Fruit fly (Drosophila melanogaster) whole organism, embryonic: ENCODE results near the gene tomb.
A peak's percentile ranks its signal among the peaks of the same experiment; 100 is the strongest.

Source experiments
- ATbp ChIP-seq: fragments of 200-800 bp; sonication (Bioruptor generic); optimal IDR thresholded peaks from 2 replicates; lab custom pipeline; 2017; ENCODE audit warnings: missing biosample characterization, mild to moderate bottlenecking, missing genetic modification characterization, missing genetic modification reagents
- Ada2b ChIP-seq: fragments of 200-800 bp; sonication (Bioruptor generic); IDR thresholded peaks from 2 replicates; pipeline ENCODE4 v1.3.6; 2022; ENCODE audit warnings: missing biosample characterization, missing genetic modification characterization
- Adf1 ChIP-seq: fragments of 200-800 bp; sonication (Bioruptor generic); IDR thresholded peaks from 2 replicates; pipeline ENCODE4 v1.3.6; 2022; ENCODE audit warnings: missing biosample characterization, missing genetic modification characterization
- Bgb ChIP-seq: fragments of 200-800 bp; sonication (Bioruptor generic); IDR thresholded peaks from 2 replicates; pipeline ENCODE4 v1.3.6; 2022; ENCODE audit warnings: missing biosample characterization, missing genetic modification characterization; ENCODE audit not compliant: partially characterized antibody
- CG11723 ChIP-seq: fragments of 200-800 bp; sonication (Bioruptor generic); optimal IDR thresholded peaks from 2 replicates; lab custom pipeline; 2017; ENCODE audit warnings: missing biosample characterization, mild to moderate bottlenecking, missing genetic modification characterization
- CG12942 ChIP-seq: fragments of 200-800 bp; sonication (Bioruptor generic); optimal IDR thresholded peaks from 3 replicates; lab custom pipeline; 2016; ENCODE audit warnings: missing biosample characterization, missing genetic modification characterization
- CG17359 ChIP-seq: fragments of 200-800 bp; sonication (Bioruptor generic); optimal IDR thresholded peaks from 3 replicates; lab custom pipeline; 2018; ENCODE audit warnings: missing biosample characterization, mild to moderate bottlenecking, missing genetic modification characterization, moderate library complexity
- CG17385 ChIP-seq: fragments of 200-800 bp; sonication (Bioruptor generic); optimal IDR thresholded peaks from 3 replicates; lab custom pipeline; 2018; ENCODE audit warnings: missing biosample characterization, mild to moderate bottlenecking, missing genetic modification characterization
- CG17568 ChIP-seq: fragments of 200-800 bp; sonication (Bioruptor generic); optimal IDR thresholded peaks from 2 replicates; lab custom pipeline; 2018; ENCODE audit warnings: missing biosample characterization, mild to moderate bottlenecking, missing genetic modification characterization, moderate library complexity
- CG2116 ChIP-seq: fragments of 200-800 bp; sonication (Bioruptor generic); optimal IDR thresholded peaks from 3 replicates; lab custom pipeline; 2018; ENCODE audit warnings: missing biosample characterization, mild to moderate bottlenecking, missing genetic modification characterization
- CG30403 ChIP-seq: fragments of 200-800 bp; sonication (Bioruptor generic); optimal IDR thresholded peaks from 3 replicates; lab custom pipeline; 2016; ENCODE audit warnings: missing biosample characterization, missing genetic modification characterization
- CG3726 ChIP-seq: fragments of 200-800 bp; sonication (Bioruptor generic); IDR thresholded peaks from 3 replicates; pipeline ENCODE4, ENCODE4 v1.3.6; 2022; ENCODE audit warnings: missing biosample characterization, missing genetic modification characterization
- CG4617 ChIP-seq: fragments of 200-800 bp; sonication (Bioruptor generic); optimal IDR thresholded peaks from 3 replicates; lab custom pipeline; 2016; ENCODE audit warnings: missing biosample characterization, missing genetic modification characterization, borderline replicate concordance
- CG7372 ChIP-seq: fragments of 200-800 bp; sonication (Bioruptor generic); IDR thresholded peaks from 2 replicates; pipeline ENCODE4 v1.3.6; 2022; ENCODE audit warnings: missing biosample characterization, missing genetic modification characterization
- CG8388 ChIP-seq: fragments of 200-800 bp; sonication (Bioruptor generic); optimal IDR thresholded peaks from 2 replicates; lab custom pipeline; 2019; ENCODE audit warnings: missing biosample characterization, mild to moderate bottlenecking, missing genetic modification characterization, moderate library complexity
- D19B ChIP-seq: fragments of 200-800 bp; sonication (Bioruptor generic); optimal IDR thresholded peaks from 2 replicates; lab custom pipeline; 2017; ENCODE audit warnings: missing biosample characterization, mild to moderate bottlenecking, missing genetic modification characterization
- Drgx ChIP-seq: fragments of 200-800 bp; sonication (Bioruptor generic); IDR thresholded peaks from 2 replicates; pipeline ENCODE4 v1.3.6; 2022; ENCODE audit warnings: missing biosample characterization, missing genetic modification characterization
- E2f1 ChIP-seq: fragments of 200-800 bp; sonication (Bioruptor generic); IDR thresholded peaks from 2 replicates; pipeline ENCODE4 v1.3.6; 2022; ENCODE audit warnings: missing biosample characterization, missing genetic modification characterization
- HLH54F ChIP-seq: fragments of 200-800 bp; sonication (Bioruptor generic); optimal IDR thresholded peaks from 3 replicates; lab custom pipeline; 2016; ENCODE audit warnings: missing biosample characterization, missing genetic modification characterization
- Myb ChIP-seq: fragments of 200-800 bp; sonication (Bioruptor generic); optimal IDR thresholded peaks from 2 replicates; lab custom pipeline; 2016; ENCODE audit warnings: missing biosample characterization, missing genetic modification characterization
- NFAT ChIP-seq: fragments of 200-800 bp; sonication (Bioruptor generic); IDR thresholded peaks from 2 replicates; pipeline ENCODE4 v1.3.6; 2022; ENCODE audit warnings: missing biosample characterization, missing genetic modification characterization
- NfI ChIP-seq: fragments of 200-800 bp; sonication (Bioruptor generic); optimal IDR thresholded peaks from 3 replicates; lab custom pipeline; 2018; ENCODE audit warnings: missing biosample characterization, mild to moderate bottlenecking, missing genetic modification characterization, moderate library complexity
- Optix ChIP-seq: fragments of 200-800 bp; sonication (Bioruptor generic); IDR thresholded peaks from 3 replicates; pipeline ENCODE4 v1.3.6; 2022; ENCODE audit warnings: missing biosample characterization, missing genetic modification characterization
- Side ChIP-seq: fragments of 200-800 bp; sonication (Bioruptor generic); optimal IDR thresholded peaks from 2 replicates; lab custom pipeline; 2016; ENCODE audit warnings: missing biosample characterization, missing genetic modification characterization
- Sox102F ChIP-seq: fragments of 200-800 bp; sonication (Bioruptor generic); optimal IDR thresholded peaks from 2 replicates; lab custom pipeline; 2018; ENCODE audit warnings: missing biosample characterization, mild to moderate bottlenecking, missing genetic modification characterization, moderate library complexity
- Tbp ChIP-seq: fragments of >200 bp; optimal IDR thresholded peaks from 2 replicates; lab custom pipeline; 2018; ENCODE audit warnings: missing biosample characterization, missing genetic modification characterization
- Trl ChIP-seq, 3 experiments: fragments of >200 bp in 2 of 3; fragments of 200-800 bp in 1 of 3; sonication (Bioruptor generic) in 1 of 3; optimal IDR thresholded peaks; 2 replicates in 1 of 3; 3 replicates in 2 of 3; lab custom pipeline; 2016 to 2017; ENCODE audit warnings: missing biosample characterization in 1 of 3, missing genetic modification characterization in 1 of 3
- Usf ChIP-seq: fragments of 200-800 bp; sonication (Bioruptor generic); optimal IDR thresholded peaks from 2 replicates; lab custom pipeline; 2017; ENCODE audit warnings: missing genotype, missing biosample characterization, missing genetic modification characterization
- ash1 ChIP-seq: fragments of 200-800 bp; sonication (Bioruptor generic); optimal IDR thresholded peaks from 2 replicates; lab custom pipeline; 2018; ENCODE audit warnings: missing biosample characterization, mild to moderate bottlenecking, missing genetic modification characterization
- ato ChIP-seq: fragments of 200-800 bp; sonication (Bioruptor generic); IDR thresholded peaks from 2 replicates; pipeline ENCODE4 v1.3.6; 2022; ENCODE audit warnings: missing biosample characterization, missing genetic modification characterization; ENCODE audit not compliant: partially characterized antibody
- bcd ChIP-seq: fragments of 200-800 bp; sonication (Bioruptor generic); optimal IDR thresholded peaks from 2 replicates; lab custom pipeline; 2017; ENCODE audit warnings: missing biosample characterization, mild to moderate bottlenecking, missing genetic modification characterization
- bsh ChIP-seq, 2 experiments: fragments of 200-800 bp; sonication (Bioruptor generic); optimal IDR thresholded peaks; 2 replicates each; lab custom pipeline; 2017 to 2018; ENCODE audit warnings: mild to moderate bottlenecking in 2 of 2, missing biosample characterization in 2 of 2, missing genetic modification characterization in 2 of 2, moderate library complexity in 1 of 2
- cad ChIP-seq: fragments of >200 bp; optimal IDR thresholded peaks from 2 replicates; lab custom pipeline; 2017; ENCODE audit warnings: missing biosample characterization, missing genetic modification characterization
- caup ChIP-seq: fragments of 200-800 bp; sonication (Bioruptor generic); optimal IDR thresholded peaks from 3 replicates; lab custom pipeline; 2017; ENCODE audit warnings: missing biosample characterization, mild to moderate bottlenecking, missing genetic modification characterization, moderate library complexity; ENCODE audit not compliant: severe bottlenecking
- chm ChIP-seq: fragments of 200-800 bp; sonication (Bioruptor generic); IDR thresholded peaks from 2 replicates; pipeline ENCODE4 v1.3.6; 2022; ENCODE audit warnings: missing biosample characterization, missing genetic modification characterization
- da ChIP-seq: fragments of 200-800 bp; sonication (Bioruptor generic); optimal IDR thresholded peaks from 2 replicates; lab custom pipeline; 2016; ENCODE audit warnings: missing biosample characterization, missing genetic modification characterization
- gfzf ChIP-seq: fragments of 200-800 bp; sonication (Bioruptor generic); optimal IDR thresholded peaks from 2 replicates; lab custom pipeline; 2016; ENCODE audit warnings: missing biosample characterization, mild to moderate bottlenecking, missing genetic modification characterization, moderate library complexity
- org-1 ChIP-seq: fragments of 200-800 bp; sonication (Bioruptor generic); optimal IDR thresholded peaks from 2 replicates; lab custom pipeline; 2017; ENCODE audit warnings: missing biosample characterization, missing genetic modification characterization
- pros ChIP-seq: fragments of 200-800 bp; sonication (Bioruptor generic); optimal IDR thresholded peaks from 3 replicates; lab custom pipeline; 2019; ENCODE audit warnings: missing biosample characterization, mild to moderate bottlenecking, missing genetic modification characterization, moderate library complexity
- seq ChIP-seq: fragments of 200-800 bp; sonication (Bioruptor generic); IDR thresholded peaks from 2 replicates; pipeline ENCODE4 v1.3.6; 2022; ENCODE audit warnings: missing biosample characterization, missing genetic modification characterization
- sima ChIP-seq: fragments of 200-800 bp; sonication (Bioruptor generic); optimal IDR thresholded peaks from 2 replicates; lab custom pipeline; 2016; ENCODE audit warnings: missing biosample characterization, missing genetic modification characterization
- sna ChIP-seq: fragments of 200-800 bp; sonication (Bioruptor generic); IDR thresholded peaks from 2 replicates; pipeline ENCODE4 v1.3.6; 2022; ENCODE audit warnings: missing biosample characterization, missing genetic modification characterization; ENCODE audit not compliant: partially characterized antibody
- sqz ChIP-seq: fragments of 200-800 bp; sonication (Bioruptor generic); optimal IDR thresholded peaks from 3 replicates; lab custom pipeline; 2018; ENCODE audit warnings: missing biosample characterization, mild to moderate bottlenecking, missing genetic modification characterization
- tap ChIP-seq: fragments of 200-800 bp; optimal IDR thresholded peaks from 3 replicates; lab custom pipeline; 2019; ENCODE audit warnings: missing biosample characterization, mild to moderate bottlenecking, missing genetic modification characterization, moderate library complexity
- tll ChIP-seq, 2 experiments: fragments of 200-800 bp in 1 of 2; fragments of >200 bp in 1 of 2; sonication (Bioruptor generic) in 1 of 2; optimal IDR thresholded peaks; 2 replicates each; lab custom pipeline; 2017 to 2019; ENCODE audit warnings: missing biosample characterization in 2 of 2, missing genetic modification characterization in 2 of 2, mild to moderate bottlenecking in 1 of 2, moderate library complexity in 1 of 2
- tx ChIP-seq: fragments of 200-800 bp; sonication (Bioruptor generic); optimal IDR thresholded peaks from 2 replicates; lab custom pipeline; 2016; ENCODE audit warnings: missing biosample characterization, missing genetic modification characterization

tomb gene

dm6 chr2L:5547288-5547777 lies 10.8 kb upstream of the tomb start (continued):
- TF ChIP-seq Sox102F (GFP tag; lab: Kevin White, UChicago) (no peak), ato (GFP tag; lab: Robert Waterston, UW) (no peak), Tbp (GFP tag; lab: Kevin White, UChicago) (no peak), CG17568 (GFP tag; lab: Kevin White, UChicago) (no peak), org-1 (GFP tag; lab: Kevin White, UChicago) (no peak), CG17359 (tag; lab: Kevin White, UChicago) (peak; percentile 29), NfI (GFP tag; lab: Kevin White, UChicago) (no peak)

DNA sequence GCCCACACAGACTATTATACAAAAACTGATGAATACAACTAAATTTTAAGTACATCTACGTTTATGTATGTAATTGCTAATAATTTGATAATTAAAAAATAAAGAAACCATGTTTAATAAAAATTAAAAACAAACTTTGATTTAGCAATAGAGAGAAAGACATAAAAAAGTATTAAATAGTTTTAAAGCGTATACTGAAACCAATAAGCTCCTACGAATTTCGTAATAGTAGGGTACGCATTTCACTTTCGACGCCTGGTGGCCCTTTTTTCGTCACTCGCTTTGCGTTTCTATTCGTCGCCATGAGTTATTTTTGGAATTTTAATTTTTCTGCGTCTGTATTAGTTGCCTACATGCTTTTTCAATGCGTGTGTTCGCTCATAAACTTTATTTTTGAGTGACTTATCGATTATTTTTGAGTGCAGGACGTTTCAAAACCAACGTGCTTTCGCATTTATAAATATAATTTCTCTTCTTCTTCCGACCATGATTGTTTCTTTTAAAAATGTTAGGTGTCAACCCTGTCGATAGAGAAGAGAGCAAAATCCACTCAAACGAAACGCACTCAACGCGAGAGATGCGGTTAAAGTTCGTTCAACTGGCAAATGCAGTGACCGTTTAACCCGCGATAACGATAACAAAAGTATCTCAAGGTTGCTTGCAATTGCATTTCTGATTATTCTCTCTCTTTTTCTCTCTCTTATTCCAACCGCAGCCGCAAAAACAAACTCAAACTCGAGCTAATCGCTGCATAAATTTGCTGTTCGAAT lies 10.1 kb upstream of the tomb start, which contains the start of gene Oscillin:
Gene Oscillin, plus strand, starts transcription at position 569 of the 770 bp plus-strand sequence.
- peak; percentile 78 for TF ChIP-seq caup (GFP tag; lab: Kevin White, UChicago)
- peak; percentile 91 for TF ChIP-seq sna (GFP tag; lab: Robert Waterston, UW)
- TF ChIP-seq sima (GFP tag; lab: Kevin White, UChicago): no peak
- peak in 1 of 2 experiments; percentile 93 for TF ChIP-seq bsh (GFP tag; optimal IDR thresholded peaks at IDR 0.05; lab: Kevin White, UChicago)
- TF ChIP-seq ash1: no peak
- TF ChIP-seq Adf1 (GFP tag; lab: Robert Waterston, UW): peak; percentile 16; the same call in 1 of the 2 replicates
- TF ChIP-seq chm: peak; percentile 77; the same call in 1 of the 2 replicates
- peak; percentile 80 for TF ChIP-seq bcd (GFP tag; lab: Kevin White, UChicago)
- no peak for TF ChIP-seq Usf (GFP tag; lab: Kevin White, UChicago)
- peak; percentile 79 for TF ChIP-seq E2f1 (GFP tag; lab: Robert Waterston, UW)
- TF ChIP-seq Ada2b (GFP tag; lab: Robert Waterston, UW): peak; percentile 73
- TF ChIP-seq CG30403 (GFP tag; lab: Kevin White, UChicago): peak; percentile 76
- TF ChIP-seq CG2116: peak; percentile 77
- TF ChIP-seq tap (tag; lab: Kevin White, UChicago): peak; percentile 83
- TF ChIP-seq Optix: no peak
- peak; percentile 36 for TF ChIP-seq pros (GFP tag; lab: Kevin White, UChicago)
- TF ChIP-seq ATbp: no peak
- TF ChIP-seq seq (GFP tag; lab: Robert Waterston, UW): no peak; the same call in none of the 2 replicates
- TF ChIP-seq CG7372 (GFP tag; lab: Robert Waterston, UW): peak; percentile 77
- TF ChIP-seq gfzf: no peak
- no peak for TF ChIP-seq CG4617 (GFP tag; lab: Kevin White, UChicago)
- TF ChIP-seq D19B (GFP tag; lab: Kevin White, UChicago): peak; percentile 72
- peak; percentile 77 for TF ChIP-seq Drgx (GFP tag; lab: Robert Waterston, UW)
- peak; percentile 66 for TF ChIP-seq NfI (GFP tag; lab: Kevin White, UChicago)
- TF ChIP-seq NFAT: peak; percentile 49; the same call in 1 of the 2 replicates
- peak; percentile 61 for TF ChIP-seq CG11723
- peak; percentile 89 for TF ChIP-seq CG8388 (GFP tag; lab: Kevin White, UChicago)
- no peak for TF ChIP-seq CG12942
- no peak for TF ChIP-seq Myb (GFP tag; lab: Kevin White, UChicago)
- peak; percentile 64; the same call in 1 of the 2 replicates for TF ChIP-seq Bgb (GFP tag; lab: Robert Waterston, UW)
- no peak for TF ChIP-seq Side (GFP tag; lab: Kevin White, UChicago)
- no peak for TF ChIP-seq HLH54F (GFP tag; lab: Kevin White, UChicago)
- peak; percentile 48 for TF ChIP-seq tx (GFP tag; lab: Kevin White, UChicago)
- peak; percentile 86 for TF ChIP-seq sqz
- TF ChIP-seq cad (GFP tag; lab: Kevin White, UChicago): no peak
- TF ChIP-seq CG17385 (GFP tag; lab: Kevin White, UChicago): peak; percentile 89
- peak; percentile 54 to 55 for TF ChIP-seq Trl (optimal IDR thresholded peaks at IDR 0.05; lab: Kevin White, UChicago)
- peak; percentile 36 for TF ChIP-seq Trl (GFP tag; optimal IDR thresholded peaks at IDR 0.05; lab: Kevin White, UChicago)
- no peak for TF ChIP-seq tll (GFP tag; optimal IDR thresholded peaks at IDR 0.05; lab: Kevin White, UChicago)
- no peak for TF ChIP-seq CG3726
- TF ChIP-seq da (GFP tag; lab: Kevin White, UChicago): no peak
